Worm (Caenorhabditis elegans): Measurements from ENCODE around the gene aqp-7.

ce11 chrX:3063274-3063673, 38.4 kb downstream of the aqp-7 start, which contains the start of gene ceh-30:
- TF ChIP-seq him-1 (tag; optimal IDR thresholded peaks at IDR 0.05) (no peak), dao-5 (tag; optimal IDR thresholded peaks at IDR 0.05) (no peak), W03F9.2 (tag; optimal IDR thresholded peaks at IDR 0.05) (no peak)

Measured in whole organism, L4/young adult.